Fruit fly (Drosophila melanogaster) whole organism, embryonic: ENCODE measurements around the gene Acp36DE.

Source experiments
- Adf1 ChIP-seq: fragments of 200-800 bp; sonication (Bioruptor generic); IDR thresholded peaks from 2 replicates; pipeline ENCODE4 v1.3.6; 2022; ENCODE audit warnings: missing biosample characterization, missing genetic modification characterization
- Aef1 ChIP-seq: fragments of 200-800 bp; sonication (Bioruptor generic); IDR thresholded peaks from 3 replicates; pipeline ENCODE4 v1.3.6; 2022; ENCODE audit warnings: missing biosample characterization, missing genetic modification characterization
- Bgb ChIP-seq: fragments of 200-800 bp; sonication (Bioruptor generic); IDR thresholded peaks from 2 replicates; pipeline ENCODE4 v1.3.6; 2022; ENCODE audit warnings: missing biosample characterization, missing genetic modification characterization; ENCODE audit not compliant: partially characterized antibody
- CG11456 ChIP-seq: fragments of 200-800 bp; sonication (Bioruptor generic); IDR thresholded peaks from 3 replicates; pipeline ENCODE4 v1.3.6; 2022; ENCODE audit warnings: missing biosample characterization, missing genetic modification characterization
- CG11504 ChIP-seq: fragments of 200-800 bp; sonication (Bioruptor generic); optimal IDR thresholded peaks from 3 replicates; lab custom pipeline; 2019; ENCODE audit warnings: missing biosample characterization, mild to moderate bottlenecking, missing genetic modification characterization, moderate library complexity
- CG12299 ChIP-seq: fragments of 200-800 bp; sonication (Bioruptor generic); optimal IDR thresholded peaks from 2 replicates; lab custom pipeline; 2018; ENCODE audit warnings: missing biosample characterization, mild to moderate bottlenecking, missing genetic modification characterization
- CG12942 ChIP-seq: fragments of 200-800 bp; sonication (Bioruptor generic); optimal IDR thresholded peaks from 3 replicates; lab custom pipeline; 2016; ENCODE audit warnings: missing biosample characterization, missing genetic modification characterization
- CG13624 ChIP-seq: fragments of 200-800 bp; sonication (Bioruptor generic); optimal IDR thresholded peaks from 2 replicates; lab custom pipeline; 2016; ENCODE audit warnings: missing biosample characterization, missing genetic modification characterization
- CG15073 ChIP-seq: fragments of 200-800 bp; sonication (Bioruptor generic); optimal IDR thresholded peaks from 2 replicates; lab custom pipeline; 2016; ENCODE audit warnings: missing biosample characterization, missing genetic modification characterization
- CG18619 ChIP-seq: fragments of 200-800 bp; sonication (Bioruptor generic); optimal IDR thresholded peaks from 3 replicates; lab custom pipeline; 2017; ENCODE audit warnings: missing biosample characterization, mild to moderate bottlenecking, missing genetic modification characterization
- CG2199 ChIP-seq: fragments of 200-800 bp; sonication (Bioruptor generic); IDR thresholded peaks from 3 replicates; pipeline ENCODE4 v1.3.6; 2022; ENCODE audit warnings: missing biosample characterization, missing genetic modification characterization
- CG34422 ChIP-seq: fragments of 200-800 bp; sonication (Bioruptor generic); IDR thresholded peaks from 3 replicates; pipeline ENCODE4 v1.3.6; 2022; ENCODE audit warnings: missing biosample characterization, missing genetic modification characterization
- CG42726 ChIP-seq: fragments of 200-800 bp; sonication (Bioruptor generic); IDR thresholded peaks from 2 replicates; pipeline ENCODE4 v1.3.6; 2022; ENCODE audit warnings: missing biosample characterization, missing genetic modification characterization; ENCODE audit not compliant: partially characterized antibody
- CG4820 ChIP-seq: fragments of 200-800 bp; sonication (Bioruptor generic); optimal IDR thresholded peaks from 3 replicates; lab custom pipeline; 2016; ENCODE audit warnings: missing biosample characterization, missing genetic modification characterization
- CG6791 ChIP-seq: fragments of 200-800 bp; sonication (Bioruptor generic); IDR thresholded peaks from 3 replicates; pipeline ENCODE4 v1.3.6; 2022; ENCODE audit warnings: missing biosample characterization, missing genetic modification characterization; ENCODE audit not compliant: partially characterized antibody
- CG8765 ChIP-seq: fragments of 200-800 bp; sonication (Bioruptor generic); IDR thresholded peaks from 2 replicates; pipeline ENCODE4 v1.3.6; 2022; ENCODE audit warnings: missing biosample characterization, missing genetic modification characterization
- CG9609 ChIP-seq: fragments of 200-800 bp; sonication (Bioruptor generic); optimal IDR thresholded peaks from 3 replicates; lab custom pipeline; 2016; ENCODE audit warnings: missing biosample characterization, missing genetic modification characterization
- CHES-1-like ChIP-seq: fragments of 200-800 bp; sonication (Bioruptor generic); optimal IDR thresholded peaks from 2 replicates; lab custom pipeline; 2016; ENCODE audit warnings: missing biosample characterization, missing genetic modification characterization
- E2f2 ChIP-seq: fragments of 200-800 bp; sonication (Bioruptor generic); IDR thresholded peaks from 2 replicates; pipeline ENCODE4 v1.3.6; 2022; ENCODE audit warnings: missing biosample characterization, missing genetic modification characterization
- Ets65A ChIP-seq: fragments of 200-800 bp; sonication (Bioruptor generic); peaks from one replicate; lab custom pipeline; 2016; ENCODE audit warnings: missing biosample characterization, missing genetic modification characterization
- HLH54F ChIP-seq: fragments of 200-800 bp; sonication (Bioruptor generic); optimal IDR thresholded peaks from 3 replicates; lab custom pipeline; 2016; ENCODE audit warnings: missing biosample characterization, missing genetic modification characterization
- HLHmδ ChIP-seq: fragments of 200-800 bp; sonication (Bioruptor generic); optimal IDR thresholded peaks from 2 replicates; lab custom pipeline; 2018; ENCODE audit warnings: missing biosample characterization, mild to moderate bottlenecking, missing genetic modification characterization, moderate library complexity
- Hand ChIP-seq: fragments of 200-800 bp; sonication (Bioruptor generic); optimal IDR thresholded peaks from 2 replicates; lab custom pipeline; 2017; ENCODE audit warnings: mild to moderate bottlenecking, missing biosample characterization, missing genetic modification reagents, missing genetic modification characterization
- Hey ChIP-seq: fragments of 200-800 bp; sonication (Bioruptor generic); optimal IDR thresholded peaks from 3 replicates; lab custom pipeline; 2018; ENCODE audit warnings: missing biosample characterization, mild to moderate bottlenecking, missing genetic modification characterization
- Hr3 ChIP-seq: fragments of 200-800 bp; sonication (Bioruptor generic); optimal IDR thresholded peaks from 3 replicates; lab custom pipeline; 2016; ENCODE audit warnings: missing biosample characterization, missing genetic modification characterization
- MESR4 ChIP-seq: fragments of 200-800 bp; sonication (Bioruptor generic); optimal IDR thresholded peaks from 2 replicates; lab custom pipeline; 2018; ENCODE audit warnings: missing biosample characterization, mild to moderate bottlenecking, missing genetic modification characterization, moderate library complexity
- Neu2 ChIP-seq: fragments of 200-800 bp; sonication (Bioruptor generic); optimal IDR thresholded peaks from 3 replicates; lab custom pipeline; 2016; ENCODE audit warnings: missing biosample characterization, missing genetic modification characterization, borderline replicate concordance
- Nf-YA ChIP-seq: fragments of 200-800 bp; sonication (Bioruptor generic); IDR thresholded peaks from 2 replicates; pipeline ENCODE4 v1.3.6; 2022; ENCODE audit warnings: missing biosample characterization, missing genetic modification characterization
- Oaz ChIP-seq: fragments of 200-800 bp; sonication (Bioruptor generic); IDR thresholded peaks from 2 replicates; pipeline ENCODE4 v1.3.6; 2022; ENCODE audit warnings: missing biosample characterization, missing genetic modification characterization
- Ssrp ChIP-seq: fragments of 200-800 bp; sonication (Bioruptor generic); optimal IDR thresholded peaks from 2 replicates; lab custom pipeline; 2018; ENCODE audit warnings: missing biosample characterization, mild to moderate bottlenecking, missing genetic modification characterization, moderate library complexity
- TFAM ChIP-seq: fragments of 200-800 bp; sonication (Bioruptor generic); optimal IDR thresholded peaks from 2 replicates; lab custom pipeline; 2017; ENCODE audit warnings: missing biosample characterization, missing genetic modification characterization, inconsistent platforms
- ac ChIP-seq: fragments of 200-800 bp; sonication (Bioruptor generic); optimal IDR thresholded peaks from 3 replicates; lab custom pipeline; 2017; ENCODE audit warnings: missing biosample characterization, mild to moderate bottlenecking, missing genetic modification characterization
- caup ChIP-seq: fragments of 200-800 bp; sonication (Bioruptor generic); optimal IDR thresholded peaks from 3 replicates; lab custom pipeline; 2017; ENCODE audit warnings: missing biosample characterization, mild to moderate bottlenecking, missing genetic modification characterization, moderate library complexity; ENCODE audit not compliant: severe bottlenecking
- cg ChIP-seq: fragments of 200-800 bp; sonication (Bioruptor generic); optimal IDR thresholded peaks from 3 replicates; lab custom pipeline; 2019; ENCODE audit warnings: missing biosample characterization, mild to moderate bottlenecking, missing genetic modification characterization, moderate library complexity
- ci ChIP-seq: fragments of 200-800 bp; sonication (Bioruptor generic); IDR thresholded peaks from 3 replicates; pipeline ENCODE4 v1.3.6; 2022; ENCODE audit warnings: missing biosample characterization, missing genetic modification characterization
- crc ChIP-seq: fragments of 200-800 bp; sonication (Bioruptor generic); optimal IDR thresholded peaks from 2 replicates; lab custom pipeline; 2016; ENCODE audit warnings: missing biosample characterization, missing genetic modification characterization
- gcm2 ChIP-seq: fragments of 200-800 bp; sonication (Bioruptor generic); optimal IDR thresholded peaks from 2 replicates; lab custom pipeline; 2016; ENCODE audit warnings: missing biosample characterization, missing genetic modification characterization
- grau ChIP-seq: fragments of 200-800 bp; optimal IDR thresholded peaks from 3 replicates; lab custom pipeline; 2019; ENCODE audit warnings: missing biosample characterization, mild to moderate bottlenecking, missing genetic modification characterization, moderate library complexity
- grn ChIP-seq: fragments of 200-800 bp; sonication (Bioruptor generic); optimal IDR thresholded peaks from 3 replicates; lab custom pipeline; 2017; ENCODE audit warnings: missing biosample characterization, missing genetic modification characterization
- h ChIP-seq: fragments of >200 bp; optimal IDR thresholded peaks from 2 replicates; lab custom pipeline; 2017
- lola ChIP-seq, 3 experiments: fragments of >200 bp in 2 of 3; fragments of 200-800 bp in 1 of 3; sonication (Bioruptor generic) in 1 of 3; optimal IDR thresholded peaks; 2 replicates each; lab custom pipeline; 2017 to 2019; ENCODE audit warnings: missing biosample characterization in 3 of 3, missing genetic modification characterization in 3 of 3, mild to moderate bottlenecking in 1 of 3, moderate library complexity in 1 of 3
- mam ChIP-seq: fragments of 200-800 bp; sonication (Bioruptor generic); optimal IDR thresholded peaks from 3 replicates; lab custom pipeline; 2016; ENCODE audit warnings: missing biosample characterization, missing genetic modification characterization
- nerfin-1 ChIP-seq: fragments of 200-800 bp; sonication (Bioruptor generic); optimal IDR thresholded peaks from 3 replicates; lab custom pipeline; 2019; ENCODE audit warnings: missing biosample characterization, mild to moderate bottlenecking, missing genetic modification characterization, moderate library complexity
- prd ChIP-seq, 3 experiments: fragments of >200 bp in 2 of 3; fragments of 200-800 bp in 1 of 3; sonication (Bioruptor generic) in 1 of 3; optimal IDR thresholded peaks in 2 of 3; IDR thresholded peaks in 1 of 3; 2 replicates in 2 of 3; 3 replicates in 1 of 3; pipeline versions ENCODE4 v1.3.6 to Lab custom; 2017 to 2022; ENCODE audit warnings: missing biosample characterization in 1 of 3, missing genetic modification characterization in 1 of 3
- psq ChIP-seq: fragments of 200-800 bp; sonication (Bioruptor generic); optimal IDR thresholded peaks from 2 replicates; lab custom pipeline; 2017; ENCODE audit warnings: missing biosample characterization, missing genetic modification characterization
- ranshi ChIP-seq: fragments of 200-800 bp; sonication (Bioruptor generic); IDR thresholded peaks from 2 replicates; pipeline ENCODE4 v1.3.6; 2022; ENCODE audit warnings: missing biosample characterization, missing genetic modification characterization
- scrt ChIP-seq: fragments of 200-800 bp; sonication (Bioruptor generic); optimal IDR thresholded peaks from 2 replicates; lab custom pipeline; 2018; ENCODE audit warnings: missing biosample characterization, mild to moderate bottlenecking, missing genetic modification characterization, moderate library complexity
- sim ChIP-seq: fragments of 200-800 bp; sonication (Bioruptor generic); IDR thresholded peaks from 2 replicates; pipeline ENCODE4 v1.3.6; 2022; ENCODE audit warnings: missing biosample characterization, missing genetic modification characterization
- sob ChIP-seq: fragments of 200-800 bp; sonication (Bioruptor generic); IDR thresholded peaks from 2 replicates; pipeline ENCODE4 v1.3.6; 2022; ENCODE audit warnings: missing biosample characterization, missing genetic modification characterization
- tio ChIP-seq: fragments of 200-800 bp; sonication (Bioruptor generic); optimal IDR thresholded peaks from 2 replicates; lab custom pipeline; 2017; ENCODE audit warnings: missing biosample characterization, missing genetic modification characterization, inconsistent platforms
- twi ChIP-seq: fragments of 200-800 bp; optimal IDR thresholded peaks from 2 replicates; lab custom pipeline; 2019; ENCODE audit warnings: missing biosample characterization, mild to moderate bottlenecking, missing genetic modification characterization, moderate library complexity
- wdn ChIP-seq: fragments of 200-800 bp; sonication (Bioruptor generic); IDR thresholded peaks from 2 replicates; pipeline ENCODE4 v1.3.6; 2022; ENCODE audit warnings: missing biosample characterization, missing genetic modification characterization
- zen ChIP-seq: fragments of 200-800 bp; sonication (Bioruptor generic); optimal IDR thresholded peaks from 3 replicates; lab custom pipeline; 2018; ENCODE audit warnings: missing biosample characterization, mild to moderate bottlenecking, missing genetic modification characterization, moderate library complexity

The Acp36DE gene

DNA sequence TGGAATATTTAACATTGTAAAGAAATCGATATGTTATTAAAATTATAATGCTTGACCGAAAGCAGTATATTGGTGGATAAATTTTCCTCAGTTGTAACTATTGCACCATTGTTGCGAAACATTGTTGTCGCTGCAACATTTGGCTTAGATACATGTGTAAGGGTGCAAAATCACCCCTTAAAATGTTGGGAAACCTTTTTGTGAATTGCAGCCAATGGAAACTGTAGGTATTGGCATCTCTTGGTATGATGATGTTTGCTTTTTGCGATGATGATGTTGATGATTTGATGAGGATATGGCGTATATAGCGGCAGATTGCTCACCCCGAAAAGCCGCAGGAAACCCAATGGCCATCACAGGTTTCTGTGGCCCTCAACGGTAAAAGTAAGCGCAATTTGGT lies 5.5 kb upstream of the Acp36DE start (continued):
- TF ChIP-seq CG9609 (GFP tag; lab: Kevin White, UChicago), result no peak
- TF ChIP-seq CG12299 (tag; lab: Kevin White, UChicago), result no peak
- no peak for TF ChIP-seq grau (tag; lab: Kevin White, UChicago)
- TF ChIP-seq h, result no peak
- no peak for TF ChIP-seq TFAM (GFP tag; lab: Kevin White, UChicago)
- no peak for TF ChIP-seq Hand
- TF ChIP-seq CG11456 (GFP tag; lab: Robert Waterston, UW), result no peak
- TF ChIP-seq CG18619 (GFP tag; lab: Kevin White, UChicago), result no peak
- peak; percentile 21; the same call in 1 of the 3 replicates for TF ChIP-seq CG2199 (GFP tag; lab: Robert Waterston, UW)
- TF ChIP-seq Ets65A (GFP tag; lab: Kevin White, UChicago), result peak; percentile 56
- no peak for TF ChIP-seq lola (GFP tag; optimal IDR thresholded peaks at IDR 0.05; lab: Kevin White, UChicago)
- no peak for TF ChIP-seq CG42726 (GFP tag; lab: Robert Waterston, UW)
- no peak for TF ChIP-seq Hr3 (GFP tag; lab: Kevin White, UChicago)
- no peak for TF ChIP-seq gcm2 (GFP tag; lab: Kevin White, UChicago)
- TF ChIP-seq Hey, result no peak
- TF ChIP-seq psq (GFP tag; lab: Kevin White, UChicago), result no peak
- TF ChIP-seq CG15073 (GFP tag; lab: Kevin White, UChicago), result no peak
- no peak for TF ChIP-seq E2f2 (GFP tag; lab: Robert Waterston, UW)
- no peak for TF ChIP-seq CG12942 (GFP tag; lab: Kevin White, UChicago)
- TF ChIP-seq HLH54F (GFP tag; lab: Kevin White, UChicago), result no peak
- TF ChIP-seq sob, result no peak
- TF ChIP-seq crc (GFP tag; lab: Kevin White, UChicago), result no peak
- TF ChIP-seq wdn (GFP tag; lab: Robert Waterston, UW), result no peak
- no peak for TF ChIP-seq scrt (GFP tag; lab: Kevin White, UChicago)
- no peak for TF ChIP-seq ranshi
- no peak for TF ChIP-seq Neu2
- no peak for TF ChIP-seq Bgb (GFP tag; lab: Robert Waterston, UW)
- no peak for TF ChIP-seq tio (GFP tag; lab: Kevin White, UChicago)
- no peak for TF ChIP-seq CG8765 (GFP tag; lab: Robert Waterston, UW)
- no peak for TF ChIP-seq CG34422 (GFP tag; lab: Robert Waterston, UW)
- no peak for TF ChIP-seq Aef1 (GFP tag; lab: Robert Waterston, UW)
- TF ChIP-seq CG6791 (GFP tag; lab: Robert Waterston, UW), result no peak
- TF ChIP-seq nerfin-1 (tag; lab: Kevin White, UChicago), result peak; percentile 16
- TF ChIP-seq mam (GFP tag; lab: Kevin White, UChicago), result no peak
- TF ChIP-seq caup (GFP tag; lab: Kevin White, UChicago), result no peak
- no peak for TF ChIP-seq Adf1 (GFP tag; lab: Robert Waterston, UW)
- TF ChIP-seq Nf-YA, result no peak
- TF ChIP-seq CG4820 (GFP tag; lab: Kevin White, UChicago), result no peak

DNA sequence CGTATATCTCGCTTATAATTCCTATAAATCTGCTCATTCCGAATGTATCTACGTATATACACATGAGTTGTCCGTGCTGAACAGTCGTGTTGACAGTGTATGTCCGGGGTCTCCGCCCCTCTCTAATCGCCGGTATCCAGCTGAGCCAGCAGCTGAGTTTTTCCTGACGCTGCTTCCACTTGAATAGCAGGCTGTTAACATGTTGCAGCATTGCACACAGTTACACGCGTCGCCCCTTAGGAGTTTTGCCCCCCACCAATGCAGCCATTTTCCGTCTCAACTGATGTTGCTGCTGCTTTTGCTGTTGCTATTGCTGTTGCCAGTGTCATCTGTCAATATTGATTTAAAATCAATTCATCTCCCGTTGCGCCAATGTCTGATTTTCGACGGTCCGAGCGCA lies 2.3 kb upstream of the Acp36DE start:
- TF ChIP-seq prd (optimal IDR thresholded peaks at IDR 0.05; lab: Kevin White, UChicago), result no peak
- peak; percentile 28; the same call in 1 of the 3 replicates for TF ChIP-seq prd (GFP tag; IDR thresholded peaks at IDR 0.05; lab: Robert Waterston, UW)
- TF ChIP-seq Ssrp (tag; lab: Kevin White, UChicago), result no peak
- no peak for TF ChIP-seq CHES-1-like
- TF ChIP-seq MESR4 (GFP tag; lab: Kevin White, UChicago), result no peak
- no peak for TF ChIP-seq ci
- peak; percentile 97 for TF ChIP-seq twi
- no peak for TF ChIP-seq grn (GFP tag; lab: Kevin White, UChicago)
- peak; percentile 48 for TF ChIP-seq zen
- TF ChIP-seq ac (GFP tag; lab: Kevin White, UChicago), result peak; percentile 84
- peak; percentile 17 for TF ChIP-seq HLHmδ (GFP tag; lab: Kevin White, UChicago)
- TF ChIP-seq sim (GFP tag; lab: Robert Waterston, UW), result no peak
- no peak for TF ChIP-seq cg
- peak; percentile 63 for TF ChIP-seq CG11504
- TF ChIP-seq CG13624, result no peak
- TF ChIP-seq Oaz (GFP tag; lab: Robert Waterston, UW), result no peak
